Worm (Caenorhabditis elegans) whole organism, L1 larva: ENCODE measurements around the gene F53F4.18.

Source experiments
- C16A3.4 ChIP-seq: fragments of 150-350 bp; optimal IDR thresholded peaks from 2 replicates; lab custom pipeline; 2014; ENCODE audit warnings: missing biosample characterization, missing genetic modification characterization
- C34B4.2 ChIP-seq: sonication (generic microtip); optimal IDR thresholded peaks from 2 replicates; lab custom pipeline; 2017; ENCODE audit warnings: mild to moderate bottlenecking, missing genetic modification characterization, missing compliant biosample characterization
- F16B12.6 ChIP-seq: fragments of 150-350 bp; optimal IDR thresholded peaks from 2 replicates; lab custom pipeline; 2014; ENCODE audit warnings: missing biosample characterization, missing genetic modification characterization
- aly-2 ChIP-seq: fragments of 150-350 bp; optimal IDR thresholded peaks from 2 replicates; lab custom pipeline; 2014; ENCODE audit warnings: missing biosample characterization, missing genetic modification characterization
- ceh-63 ChIP-seq: fragments of 200-800 bp; sonication (Bioruptor generic); optimal IDR thresholded peaks from 2 replicates; lab custom pipeline; 2018; ENCODE audit warnings: mild to moderate bottlenecking, missing genetic modification characterization, missing compliant biosample characterization
- ceh-88 ChIP-seq: fragments of 200-800 bp; sonication (Bioruptor generic); IDR thresholded peaks from 2 replicates; pipeline ENCODE4 v1.3.6; 2022; ENCODE audit warnings: missing genetic modification characterization, missing compliant biosample characterization
- ceh-90 ChIP-seq: sonication (generic microtip); optimal IDR thresholded peaks from 2 replicates; lab custom pipeline; 2016; ENCODE audit warnings: missing genetic modification characterization, missing compliant biosample characterization
- dpl-1 ChIP-seq, 3 experiments: fragments of 150-350 bp in 2 of 3; sonication (generic microtip) in 1 of 3; optimal IDR thresholded peaks; 2 replicates each; lab custom pipeline; 2014 to 2017; ENCODE audit warnings: missing biosample characterization in 3 of 3, missing genetic modification characterization in 3 of 3, missing genetic modification reagents in 3 of 3
- dsc-1 ChIP-seq: sonication (generic microtip); optimal IDR thresholded peaks from 2 replicates; lab custom pipeline; 2016; ENCODE audit warnings: mild to moderate bottlenecking, missing genetic modification characterization, missing compliant biosample characterization
- efl-3 ChIP-seq: fragments of 200-800 bp; sonication (Bioruptor generic); optimal IDR thresholded peaks from 2 replicates; lab custom pipeline; 2018; ENCODE audit warnings: mild to moderate bottlenecking, missing genetic modification characterization, missing compliant biosample characterization
- egl-13 ChIP-seq: sonication (generic microtip); optimal IDR thresholded peaks from 2 replicates; lab custom pipeline; 2016; ENCODE audit warnings: missing genotype, missing genetic modification reagents, missing genetic modification characterization, missing compliant biosample characterization
- elt-2 ChIP-seq: sonication (generic microtip); optimal IDR thresholded peaks from 2 replicates; lab custom pipeline; 2016; ENCODE audit warnings: missing genetic modification characterization, mild to moderate bottlenecking, inconsistent platforms, missing compliant biosample characterization, missing genetic modification reagents
- ets-5 ChIP-seq: fragments of 200-800 bp; sonication (Bioruptor generic); IDR thresholded peaks from 2 replicates; pipeline ENCODE4 v1.3.6; 2022; ENCODE audit warnings: missing genetic modification characterization, missing compliant biosample characterization
- fkh-10 ChIP-seq: sonication (generic microtip); optimal IDR thresholded peaks from 2 replicates; lab custom pipeline; 2017; ENCODE audit warnings: missing biosample characterization, missing genetic modification reagents, missing genetic modification characterization
- fkh-4 ChIP-seq: sonication (generic microtip); optimal IDR thresholded peaks from 2 replicates; lab custom pipeline; 2016; ENCODE audit warnings: missing compliant biosample characterization, missing genetic modification characterization, borderline replicate concordance
- fkh-8 ChIP-seq: sonication (generic microtip); optimal IDR thresholded peaks from 2 replicates; lab custom pipeline; 2016; ENCODE audit warnings: mild to moderate bottlenecking, missing genetic modification characterization, missing compliant biosample characterization
- fos-1 ChIP-seq: fragments of 150-350 bp; optimal IDR thresholded peaks from 2 replicates; lab custom pipeline; 2014; ENCODE audit warnings: missing biosample characterization, missing genetic modification characterization
- hlh-17 ChIP-seq: fragments of 200-800 bp; sonication (Bioruptor generic); optimal IDR thresholded peaks from 2 replicates; lab custom pipeline; 2018; ENCODE audit warnings: missing genetic modification characterization, mild to moderate bottlenecking, missing compliant biosample characterization, moderate library complexity, borderline replicate concordance
- irx-1 ChIP-seq: sonication (generic microtip); optimal IDR thresholded peaks from 2 replicates; lab custom pipeline; 2016; ENCODE audit warnings: missing genetic modification characterization, missing compliant biosample characterization
- lin-13 ChIP-seq: fragments of 150-350 bp; optimal IDR thresholded peaks from 2 replicates; lab custom pipeline; 2014; ENCODE audit warnings: missing biosample characterization, missing genetic modification reagents, missing genetic modification characterization
- lin-14 ChIP-seq: fragments of 200-800 bp; sonication (Bioruptor generic); optimal IDR thresholded peaks from 2 replicates; lab custom pipeline; 2018; ENCODE audit warnings: mild to moderate bottlenecking, missing genetic modification characterization, moderate library complexity, missing compliant biosample characterization
- lin-35 ChIP-seq, 2 experiments: fragments of 150-350 bp; optimal IDR thresholded peaks; 2 replicates each; lab custom pipeline; 2014; ENCODE audit warnings: missing biosample characterization in 2 of 2, missing genetic modification characterization in 2 of 2, missing genetic modification reagents in 2 of 2
- lin-39 ChIP-seq: fragments of 150-350 bp; optimal IDR thresholded peaks from 2 replicates; lab custom pipeline; 2014; ENCODE audit warnings: missing biosample characterization, missing genetic modification reagents, missing genetic modification characterization
- lsy-2 ChIP-seq, 2 experiments: fragments of 150-350 bp; optimal IDR thresholded peaks; 2 replicates each; lab custom pipeline; 2014; ENCODE audit warnings: missing biosample characterization in 2 of 2, missing genetic modification characterization in 2 of 2
- mab-9 ChIP-seq: fragments of 200-800 bp; sonication (Bioruptor generic); IDR thresholded peaks from 2 replicates; pipeline ENCODE4 v1.3.6; 2022; ENCODE audit warnings: missing genetic modification reagents, missing genetic modification characterization, missing compliant biosample characterization
- mep-1 ChIP-seq: fragments of 150-350 bp; optimal IDR thresholded peaks from 2 replicates; lab custom pipeline; 2014; ENCODE audit warnings: missing biosample characterization, missing genetic modification characterization
- nhr-11 ChIP-seq: fragments of 150-350 bp; optimal IDR thresholded peaks from 2 replicates; lab custom pipeline; 2014; ENCODE audit warnings: missing biosample characterization, missing genetic modification characterization
- nhr-12 ChIP-seq: sonication (generic microtip); optimal IDR thresholded peaks from 2 replicates; lab custom pipeline; 2017; ENCODE audit warnings: missing biosample characterization, missing genetic modification characterization
- nhr-19 ChIP-seq: fragments of 200-800 bp; sonication (Bioruptor generic); conservative IDR thresholded peaks from 2 replicates; pipeline ENCODE4 v1.3.6; 2022; ENCODE audit warnings: missing genetic modification characterization, missing compliant biosample characterization
- nhr-20 ChIP-seq: sonication (generic microtip); optimal IDR thresholded peaks from 2 replicates; lab custom pipeline; 2016; ENCODE audit warnings: mild to moderate bottlenecking, missing genetic modification characterization, missing compliant biosample characterization
- nhr-237 ChIP-seq: fragments of 150-350 bp; optimal IDR thresholded peaks from 2 replicates; lab custom pipeline; 2014; ENCODE audit warnings: missing biosample characterization, missing genetic modification characterization
- nhr-28 ChIP-seq: fragments of 150-350 bp; optimal IDR thresholded peaks from 2 replicates; lab custom pipeline; 2014; ENCODE audit warnings: missing biosample characterization, missing genetic modification characterization
- nhr-47 ChIP-seq: sonication (generic microtip); optimal IDR thresholded peaks from 2 replicates; lab custom pipeline; 2016; ENCODE audit warnings: mild to moderate bottlenecking, missing genetic modification characterization, moderate library complexity, missing compliant biosample characterization
- nhr-71 ChIP-seq: sonication (generic microtip); optimal IDR thresholded peaks from 2 replicates; lab custom pipeline; 2016; ENCODE audit warnings: mild to moderate bottlenecking, missing genetic modification characterization, moderate library complexity, missing compliant biosample characterization
- nhr-76 ChIP-seq: sonication (generic microtip); optimal IDR thresholded peaks from 2 replicates; lab custom pipeline; 2017; ENCODE audit warnings: missing biosample characterization, missing genetic modification characterization
- nhr-77 ChIP-seq: fragments of 150-350 bp; optimal IDR thresholded peaks from 2 replicates; lab custom pipeline; 2014; ENCODE audit warnings: missing biosample characterization, missing genetic modification characterization
- nhr-84 ChIP-seq: sonication (generic microtip); optimal IDR thresholded peaks from 2 replicates; lab custom pipeline; 2017; ENCODE audit warnings: missing biosample characterization, missing genetic modification characterization
- nhr-85 ChIP-seq: sonication (generic microtip); peaks from one replicate; lab custom pipeline; 2016; ENCODE audit warnings: missing genetic modification characterization, inconsistent platforms, missing compliant biosample characterization
- nhr-90 ChIP-seq: sonication (generic microtip); optimal IDR thresholded peaks from 2 replicates; lab custom pipeline; 2016; ENCODE audit warnings: mild to moderate bottlenecking, missing genetic modification characterization, missing compliant biosample characterization; ENCODE audit not compliant: poor library complexity
- pag-3 ChIP-seq: sonication (generic microtip); optimal IDR thresholded peaks from 2 replicates; lab custom pipeline; 2017; ENCODE audit warnings: missing genetic modification characterization, mild to moderate bottlenecking, missing compliant biosample characterization, antibody characterized with exemption, borderline replicate concordance; ENCODE audit not compliant: insufficient read depth
- rnt-1 ChIP-seq: sonication (generic microtip); optimal IDR thresholded peaks from 2 replicates; lab custom pipeline; 2016; ENCODE audit warnings: mild to moderate bottlenecking, missing genetic modification characterization, moderate library complexity, missing compliant biosample characterization
- skn-1 ChIP-seq: fragments of 150-350 bp; optimal IDR thresholded peaks from 2 replicates; lab custom pipeline; 2014; ENCODE audit warnings: missing biosample characterization, missing genetic modification characterization
- snpc-4 ChIP-seq: fragments of 150-350 bp; optimal IDR thresholded peaks from 2 replicates; lab custom pipeline; 2014; ENCODE audit warnings: missing biosample characterization, missing genetic modification characterization
- snu-23 ChIP-seq: sonication (generic microtip); optimal IDR thresholded peaks from 2 replicates; lab custom pipeline; 2016; ENCODE audit warnings: missing genetic modification characterization, missing compliant biosample characterization
- sptf-1 ChIP-seq: fragments of 150-350 bp; optimal IDR thresholded peaks from 2 replicates; lab custom pipeline; 2014; ENCODE audit warnings: missing biosample characterization, missing genetic modification characterization
- swsn-7 ChIP-seq: sonication (generic microtip); optimal IDR thresholded peaks from 2 replicates; lab custom pipeline; 2016; ENCODE audit warnings: missing genetic modification characterization, missing compliant biosample characterization
- tbx-2 ChIP-seq: sonication (generic microtip); optimal IDR thresholded peaks from 2 replicates; lab custom pipeline; 2016; ENCODE audit warnings: missing genetic modification characterization, missing compliant biosample characterization
- unc-62 ChIP-seq: fragments of 150-350 bp; optimal IDR thresholded peaks from 2 replicates; lab custom pipeline; 2014; ENCODE audit warnings: missing biosample characterization, missing genetic modification reagents, missing genetic modification characterization
- vab-15 ChIP-seq: sonication (generic microtip); optimal IDR thresholded peaks from 2 replicates; lab custom pipeline; 2017; ENCODE audit warnings: missing genotype, mild to moderate bottlenecking, missing genetic modification characterization, missing compliant biosample characterization
- zip-4 ChIP-seq: fragments of 200-800 bp; sonication (Bioruptor generic); optimal IDR thresholded peaks from 2 replicates; lab custom pipeline; 2018; ENCODE audit warnings: mild to moderate bottlenecking, missing genetic modification characterization, moderate library complexity, missing compliant biosample characterization
- ztf-11 ChIP-seq, 2 experiments: sonication (generic microtip); optimal IDR thresholded peaks; 2 replicates each; lab custom pipeline; 2016 to 2017; ENCODE audit warnings: missing genetic modification characterization in 2 of 2, missing biosample characterization in 1 of 2, missing compliant biosample characterization in 1 of 2
- ztf-4 ChIP-seq: fragments of 150-350 bp; optimal IDR thresholded peaks from 2 replicates; lab custom pipeline; 2014; ENCODE audit warnings: missing biosample characterization, missing genetic modification characterization

The F53F4.18 gene

DNA sequence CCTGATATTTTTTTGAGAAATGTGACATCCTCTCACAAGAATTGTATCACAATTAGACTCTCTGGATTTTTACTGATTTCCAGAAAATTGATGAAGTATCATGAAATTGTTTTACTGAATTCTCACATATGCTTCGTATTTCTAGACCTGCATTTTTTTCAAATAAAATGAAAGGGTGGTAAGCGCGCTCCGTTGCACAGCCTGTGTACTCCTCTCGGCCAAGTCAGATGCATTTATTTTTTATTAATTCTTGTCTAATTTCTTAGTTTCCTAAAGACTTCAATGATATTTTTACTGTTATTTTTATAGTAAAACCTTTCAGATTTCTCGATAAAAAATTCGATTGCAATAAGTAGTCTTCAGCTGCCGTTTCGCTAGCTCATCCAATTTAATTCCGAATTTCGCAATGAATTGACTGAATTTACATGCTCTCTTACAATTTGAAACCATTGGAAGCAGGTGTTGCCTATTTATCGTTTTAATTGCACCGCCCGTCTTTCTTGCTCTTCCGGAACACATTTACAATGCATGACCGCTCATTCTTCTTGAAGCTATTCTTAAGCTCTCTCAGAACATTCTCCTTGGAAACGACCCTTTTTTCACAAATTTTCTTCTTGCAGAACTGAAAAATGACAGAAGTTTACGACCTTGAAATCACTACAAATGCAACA, 1.7 kb downstream of the F53F4.18 start, which contains the start of gene tbcb-1:
TSS of gene tbcb-1 (plus strand) at position 621 of the 671 bp plus-strand sequence.
- TF ChIP-seq irx-1 (tag; lab: Kevin White, UChicago), result peak; percentile 41
- peak; percentile 4 for TF ChIP-seq fkh-4
- TF ChIP-seq vab-15 (tag; lab: Kevin White, UChicago), result no peak
- no peak for TF ChIP-seq lin-39 (tag; lab: Kevin White, UChicago)
- TF ChIP-seq pag-3 (tag; lab: Kevin White, UChicago), result no peak
- TF ChIP-seq hlh-17 (GFP tag; lab: Kevin White, UChicago), result no peak
- no peak for TF ChIP-seq sptf-1 (tag; lab: Kevin White, UChicago)
- no peak for TF ChIP-seq fos-1 (tag; lab: Kevin White, UChicago)
- TF ChIP-seq zip-4 (GFP tag; lab: Kevin White, UChicago), result no peak
- no peak for TF ChIP-seq skn-1 (tag; lab: Kevin White, UChicago)
- no peak for TF ChIP-seq C16A3.4 (tag; lab: Kevin White, UChicago)
- no peak for TF ChIP-seq nhr-12 (tag; lab: Kevin White, UChicago)
- TF ChIP-seq ceh-90 (tag; lab: Kevin White, UChicago), result no peak
- no peak; the same call in 1 of the 2 replicates for TF ChIP-seq nhr-19 (GFP tag; lab: Robert Waterston, UW)
- peak; percentile 46 to 53 for TF ChIP-seq lsy-2 (tag; optimal IDR thresholded peaks at IDR 0.05; lab: Kevin White, UChicago)
- TF ChIP-seq F16B12.6 (tag; lab: Kevin White, UChicago), result no peak
- peak; percentile 33 to 74 (median 65) for TF ChIP-seq dpl-1 (GFP tag; optimal IDR thresholded peaks at IDR 0.05; lab: Kevin White, UChicago)
- no peak for TF ChIP-seq aly-2 (tag; lab: Kevin White, UChicago)
- peak; percentile 58 for TF ChIP-seq rnt-1
- TF ChIP-seq nhr-90 (tag; lab: Kevin White, UChicago), result peak; percentile 37
- no peak for TF ChIP-seq nhr-77 (tag; lab: Kevin White, UChicago)
- TF ChIP-seq lin-14 (GFP tag; lab: Kevin White, UChicago), result no peak
- no peak for TF ChIP-seq efl-3 (GFP tag; lab: Kevin White, UChicago)
- no peak for TF ChIP-seq nhr-84 (tag; lab: Kevin White, UChicago)
- peak; percentile 26 for TF ChIP-seq egl-13 (tag; lab: Kevin White, UChicago)
- no peak for TF ChIP-seq mab-9 (GFP tag; lab: Robert Waterston, UW)
- TF ChIP-seq elt-2, result no peak
- TF ChIP-seq ztf-4 (tag; lab: Kevin White, UChicago), result no peak
- no peak for TF ChIP-seq nhr-28 (tag; lab: Kevin White, UChicago)
- TF ChIP-seq mep-1 (tag; lab: Kevin White, UChicago), result peak; percentile 63
- no peak for TF ChIP-seq C34B4.2 (tag; lab: Kevin White, UChicago)
- no peak for TF ChIP-seq unc-62 (GFP tag; lab: Kevin White, UChicago)
- peak; percentile 56 for TF ChIP-seq snu-23 (GFP tag; lab: Kevin White, UChicago)
- TF ChIP-seq snpc-4 (tag; lab: Kevin White, UChicago), result peak; percentile 0
- no peak for TF ChIP-seq fkh-8 (tag; lab: Kevin White, UChicago)
- TF ChIP-seq nhr-71 (tag; lab: Kevin White, UChicago), result peak; percentile 66
- peak; percentile 57 for TF ChIP-seq swsn-7 (tag; lab: Kevin White, UChicago)
- TF ChIP-seq nhr-76 (tag; lab: Kevin White, UChicago), result no peak
- no peak for TF ChIP-seq ztf-11 (tag; optimal IDR thresholded peaks at IDR 0.05; lab: Kevin White, UChicago)
- TF ChIP-seq lin-35 (GFP tag; optimal IDR thresholded peaks at IDR 0.05; lab: Kevin White, UChicago), result peak; percentile 47 to 52
- TF ChIP-seq tbx-2 (tag; lab: Kevin White, UChicago), result peak; percentile 37
- TF ChIP-seq nhr-20, result peak; percentile 60
- peak; percentile 32 for TF ChIP-seq nhr-85 (tag; lab: Kevin White, UChicago)
- peak; percentile 69 for TF ChIP-seq dsc-1
- TF ChIP-seq lin-13, result no peak
- no peak for TF ChIP-seq nhr-237 (tag; lab: Kevin White, UChicago)
- TF ChIP-seq ceh-63, result no peak
- no peak for TF ChIP-seq nhr-11 (tag; lab: Kevin White, UChicago)
- TF ChIP-seq ets-5 (GFP tag; lab: Robert Waterston, UW), result no peak
- no peak for TF ChIP-seq ceh-88 (GFP tag; lab: Robert Waterston, UW)
- TF ChIP-seq fkh-10 (GFP tag; lab: Kevin White, UChicago), result no peak
- TF ChIP-seq nhr-47 (tag; lab: Kevin White, UChicago), result peak; percentile 67
